Fruit fly (Drosophila melanogaster) Kc167 (cell line): ENCODE results near the gene CG7246.

ENCODE experiments used
- h ChIP-seq: fragments of >200 bp; optimal IDR thresholded peaks from 3 replicates; lab custom pipeline; 2018; ENCODE audit warnings: missing external identifiers
- psq ChIP-seq: fragments of >200 bp; optimal IDR thresholded peaks from 2 replicates; lab custom pipeline; 2017; ENCODE audit warnings: missing external identifiers
- ttk ChIP-seq: sonication (Bioruptor generic); optimal IDR thresholded peaks from 2 replicates; lab custom pipeline; 2017; ENCODE audit warnings: missing external identifiers

DNA sequence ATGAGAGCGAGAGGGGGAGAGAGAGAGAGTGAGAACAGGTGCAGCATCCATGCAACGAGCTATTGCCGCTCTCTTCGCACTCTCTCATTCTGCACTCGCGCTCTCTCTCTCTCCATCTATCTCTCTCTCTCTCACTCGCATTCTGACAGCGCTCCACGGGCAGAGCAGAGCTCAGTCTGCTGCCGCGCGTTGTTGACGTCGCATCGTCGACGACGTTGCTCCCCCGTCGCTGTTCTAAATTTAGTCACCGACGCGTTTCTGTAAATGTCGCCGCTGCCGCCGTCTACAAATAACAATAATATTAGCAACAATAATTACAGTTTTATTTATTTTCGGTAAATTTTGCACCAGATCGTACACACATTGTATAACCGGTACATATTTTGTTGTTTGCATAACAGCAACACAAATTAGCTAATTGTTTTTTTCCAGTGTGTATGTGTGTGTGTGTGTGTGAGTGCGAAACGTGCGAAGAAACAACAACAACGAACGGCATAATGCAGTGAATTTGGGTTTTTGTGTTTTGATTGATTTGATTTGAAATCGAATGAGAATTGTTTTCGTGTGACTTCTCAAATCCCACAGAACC is 38.3 kb downstream of the CG7246 start:
- TF ChIP-seq ttk (lab: Kevin White, UChicago) (no peak), psq (lab: Kevin White, UChicago) (no peak), h (lab: Kevin White, UChicago) (no peak)
